Fruit fly (Drosophila melanogaster): ENCODE data around the gene loco.

loco gene

dm6 chr3R:22639239-22639858 lies at the start of gene loco, which contains the start of gene wake:
Gene loco, minus strand, starts transcription at chr3R:22639387.
Gene wake, plus strand, starts transcription at chr3R:22639808.
- no peak for TF ChIP-seq CG11617 (GFP tag; optimal IDR thresholded peaks at IDR 0.05)
- TF ChIP-seq ovo (GFP tag; optimal IDR thresholded peaks at IDR 0.05): no peak
- no peak for TF ChIP-seq cic (GFP tag; optimal IDR thresholded peaks at IDR 0.05)
- peak; percentile 15 for TF ChIP-seq Crg-1 (GFP tag; optimal IDR thresholded peaks at IDR 0.05)

DNA sequence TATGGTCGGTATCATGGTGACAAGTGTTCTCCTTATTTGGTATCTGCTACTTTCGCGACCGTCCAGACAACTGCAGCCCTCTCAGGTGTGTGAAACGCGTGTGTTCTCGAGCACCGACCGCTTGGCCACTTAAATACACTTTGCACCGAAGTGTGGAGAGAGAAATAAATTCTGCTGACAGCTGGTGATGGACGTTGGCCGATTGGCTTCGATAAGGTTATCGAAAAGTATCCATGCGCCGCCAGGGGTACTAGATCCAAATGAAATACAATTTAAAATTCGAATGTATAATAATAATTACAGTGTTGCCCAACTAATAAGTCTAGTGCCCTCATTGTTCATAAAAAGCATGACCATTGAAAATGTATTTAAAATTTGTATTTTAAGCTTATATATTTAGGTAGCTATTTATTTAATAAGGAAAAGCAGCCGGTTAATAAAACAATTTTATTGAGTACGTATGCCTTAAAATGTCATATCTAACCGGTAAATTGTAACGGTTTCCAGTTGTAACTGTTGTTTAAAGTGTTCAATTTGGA lies 47.2 kb upstream of the loco start, which contains the start of the genes Gclm and CG17625:
TSS of gene Gclm (minus strand) at position 175 of the 539 bp plus-strand sequence.
TSS of gene CG17625 (plus strand) at position 514 of the 539 bp plus-strand sequence.
- TF ChIP-seq tj (GFP tag; optimal IDR thresholded peaks at IDR 0.05): peak; percentile 46
- peak; percentile 50 for TF ChIP-seq cic (GFP tag; optimal IDR thresholded peaks at IDR 0.05)
- TF ChIP-seq CG33017 (tag; optimal IDR thresholded peaks at IDR 0.05): peak; percentile 64
- peak; percentile 28 for TF ChIP-seq ovo (GFP tag; optimal IDR thresholded peaks at IDR 0.05)
- no peak for TF ChIP-seq Crg-1 (GFP tag; optimal IDR thresholded peaks at IDR 0.05)
- peak; percentile 76 for TF ChIP-seq CG12768 (GFP tag; optimal IDR thresholded peaks at IDR 0.05)
- TF ChIP-seq CG5204 (GFP tag; optimal IDR thresholded peaks at IDR 0.05): peak; percentile 52
- peak; percentile 49 for TF ChIP-seq CG14711 (tag; optimal IDR thresholded peaks at IDR 0.05)
- TF ChIP-seq CG7045 (GFP tag; optimal IDR thresholded peaks at IDR 0.05): peak; percentile 38
- peak; percentile 86 for TF ChIP-seq Mnt (GFP tag; optimal IDR thresholded peaks at IDR 0.05)
- TF ChIP-seq CG1620 (GFP tag; optimal IDR thresholded peaks at IDR 0.05): peak; percentile 38
- TF ChIP-seq CG7101 (tag; optimal IDR thresholded peaks at IDR 0.05): peak; percentile 73
- TF ChIP-seq cnc (optimal IDR thresholded peaks at IDR 0.05): no peak
- TF ChIP-seq kay (GFP tag; ENCODE audit: borderline replicate concordance): no peak
- peak; percentile 55 for TF ChIP-seq Hr96 (GFP tag; optimal IDR thresholded peaks at IDR 0.05)
- peak; percentile 45 for TF ChIP-seq CG11617 (GFP tag; optimal IDR thresholded peaks at IDR 0.05)
- peak; percentile 59 for TF ChIP-seq toe (GFP tag; optimal IDR thresholded peaks at IDR 0.05)
- peak; percentile 80 for TF ChIP-seq bab1 (GFP tag; optimal IDR thresholded peaks at IDR 0.05)
- TF ChIP-seq pad (GFP tag; optimal IDR thresholded peaks at IDR 0.05): peak; percentile 30
- TF ChIP-seq Clk (GFP tag; optimal IDR thresholded peaks at IDR 0.05): no peak

DNA sequence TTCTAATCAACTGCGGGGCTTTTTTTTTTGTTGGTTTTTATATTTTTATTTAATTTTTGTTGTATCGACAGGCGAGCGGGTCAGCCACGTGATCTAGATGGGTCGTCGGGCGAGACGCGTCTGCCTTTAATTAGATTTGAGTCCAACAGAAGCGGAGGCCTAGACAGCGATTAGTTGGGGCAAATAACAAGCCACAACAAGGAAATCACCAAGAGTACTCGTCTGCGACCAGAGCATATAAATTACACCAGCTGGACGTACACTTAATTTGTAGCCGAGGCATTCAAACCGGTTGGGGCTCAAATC lies 45.7 kb upstream of the loco start:
- TF ChIP-seq CG7101 (tag; optimal IDR thresholded peaks at IDR 0.05) (no peak), cic (GFP tag; optimal IDR thresholded peaks at IDR 0.05) (no peak), bab1 (GFP tag; optimal IDR thresholded peaks at IDR 0.05) (no peak), kay (GFP tag; ENCODE audit: borderline replicate concordance) (no peak), CG5204 (GFP tag; optimal IDR thresholded peaks at IDR 0.05) (no peak), Mnt (GFP tag; optimal IDR thresholded peaks at IDR 0.05) (no peak), CG7045 (GFP tag; optimal IDR thresholded peaks at IDR 0.05) (no peak), CG14711 (tag; optimal IDR thresholded peaks at IDR 0.05) (no peak), ovo (GFP tag; optimal IDR thresholded peaks at IDR 0.05) (no peak), cnc (optimal IDR thresholded peaks at IDR 0.05) (no peak), pad (GFP tag; optimal IDR thresholded peaks at IDR 0.05) (no peak), CG33017 (tag; optimal IDR thresholded peaks at IDR 0.05) (no peak), CG11617 (GFP tag; optimal IDR thresholded peaks at IDR 0.05) (no peak), CG1620 (GFP tag; optimal IDR thresholded peaks at IDR 0.05) (no peak), Crg-1 (GFP tag; optimal IDR thresholded peaks at IDR 0.05) (no peak), Hr96 (GFP tag; optimal IDR thresholded peaks at IDR 0.05) (no peak), tj (GFP tag; optimal IDR thresholded peaks at IDR 0.05) (no peak), toe (GFP tag; optimal IDR thresholded peaks at IDR 0.05) (no peak), Clk (GFP tag; optimal IDR thresholded peaks at IDR 0.05) (no peak)

DNA sequence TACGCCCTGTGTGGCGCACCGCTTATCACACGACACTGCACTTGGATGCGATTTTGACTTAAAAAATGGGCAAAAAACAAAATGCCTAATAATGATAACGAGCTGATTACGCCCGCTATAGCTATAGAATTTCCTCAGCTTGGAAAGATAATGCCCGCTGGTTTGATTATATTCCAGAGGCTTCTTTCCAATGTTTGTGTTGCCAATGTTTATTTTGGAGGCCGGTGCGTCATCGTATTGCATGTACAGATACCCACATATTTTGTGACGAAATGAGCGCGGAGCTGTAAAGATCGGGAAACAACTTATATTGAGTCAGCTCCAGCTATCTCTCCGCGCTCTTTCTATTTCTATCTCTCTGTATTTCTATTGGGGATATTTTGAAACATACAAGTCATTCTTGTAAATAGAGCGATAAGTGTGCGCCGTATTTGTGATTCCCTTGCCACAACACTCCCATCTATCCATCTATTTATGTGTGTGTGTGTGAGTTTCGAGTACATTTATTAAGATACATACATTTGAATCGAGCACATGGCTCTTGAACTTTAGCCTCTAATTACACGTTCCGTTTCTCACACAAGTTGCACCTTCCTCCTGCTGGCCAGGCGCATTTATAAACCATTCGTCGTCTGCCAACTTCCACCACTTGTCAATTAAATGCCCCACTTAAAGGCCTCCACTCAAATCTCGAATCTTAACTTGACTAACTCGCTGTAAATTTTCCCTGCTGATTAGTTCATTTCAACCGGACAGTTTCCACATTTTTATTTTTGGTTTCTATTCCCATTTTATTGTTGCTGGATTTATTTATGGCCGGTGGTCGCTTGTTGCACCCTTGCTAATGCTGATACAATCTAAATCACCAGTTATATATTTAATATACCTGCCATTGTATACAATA lies 45.1 kb upstream of the loco start:
- TF ChIP-seq cic (GFP tag; optimal IDR thresholded peaks at IDR 0.05) (peak; percentile 73), Clk (GFP tag; optimal IDR thresholded peaks at IDR 0.05) (peak; percentile 0), kay (GFP tag; ENCODE audit: borderline replicate concordance) (peak; percentile 95), CG1620 (GFP tag; optimal IDR thresholded peaks at IDR 0.05) (no peak), Mnt (GFP tag; optimal IDR thresholded peaks at IDR 0.05) (peak; percentile 14), CG11617 (GFP tag; optimal IDR thresholded peaks at IDR 0.05) (no peak), CG7045 (GFP tag; optimal IDR thresholded peaks at IDR 0.05) (peak; percentile 41), toe (GFP tag; optimal IDR thresholded peaks at IDR 0.05) (no peak), Crg-1 (GFP tag; optimal IDR thresholded peaks at IDR 0.05) (no peak), cnc (optimal IDR thresholded peaks at IDR 0.05) (peak; percentile 13 to 91), CG33017 (tag; optimal IDR thresholded peaks at IDR 0.05) (peak; percentile 3), CG12768 (GFP tag; optimal IDR thresholded peaks at IDR 0.05) (peak; percentile 60), ovo (GFP tag; optimal IDR thresholded peaks at IDR 0.05) (no peak), Hr96 (GFP tag; optimal IDR thresholded peaks at IDR 0.05) (peak; percentile 21), pad (GFP tag; optimal IDR thresholded peaks at IDR 0.05) (no peak), CG14711 (tag; optimal IDR thresholded peaks at IDR 0.05) (no peak), CG7101 (tag; optimal IDR thresholded peaks at IDR 0.05) (peak; percentile 23)

dm6 chr3R:22675447-22675846 lies 36.3 kb upstream of the loco start:
- TF ChIP-seq ovo (GFP tag; optimal IDR thresholded peaks at IDR 0.05): no peak
- TF ChIP-seq kay (GFP tag; ENCODE audit: borderline replicate concordance): no peak

Data from whole organism, adult.